Fruit fly (Drosophila melanogaster): Measurements from ENCODE around the gene CG7910.

dm6 chr3R:8127151-8127690, 40.2 kb downstream of the CG7910 start:
- TF ChIP-seq CG8159 (tag; optimal IDR thresholded peaks at IDR 0.05) (no peak), CG9948 (tag; optimal IDR thresholded peaks at IDR 0.05) (no peak), EcR (GFP tag; optimal IDR thresholded peaks at IDR 0.05) (peak; percentile 49), CG14655 (GFP tag; optimal IDR thresholded peaks at IDR 0.05) (no peak), CG8301 (tag; optimal IDR thresholded peaks at IDR 0.05) (no peak), fd96Ca (GFP tag; IDR thresholded peaks at IDR 0.05) (no peak), CG15710 (tag; optimal IDR thresholded peaks at IDR 0.05) (no peak), CG4496 (GFP tag; IDR thresholded peaks at IDR 0.05) (no peak), CG32121 (GFP tag; IDR thresholded peaks at IDR 0.05) (no peak), Pif1A (GFP tag; optimal IDR thresholded peaks at IDR 0.05) (no peak), gl (tag; optimal IDR thresholded peaks at IDR 0.05) (no peak), Pif1B (GFP tag; optimal IDR thresholded peaks at IDR 0.05) (no peak)
